Worm (Caenorhabditis elegans): ENCODE data around the gene C26H9A.3.

DNA sequence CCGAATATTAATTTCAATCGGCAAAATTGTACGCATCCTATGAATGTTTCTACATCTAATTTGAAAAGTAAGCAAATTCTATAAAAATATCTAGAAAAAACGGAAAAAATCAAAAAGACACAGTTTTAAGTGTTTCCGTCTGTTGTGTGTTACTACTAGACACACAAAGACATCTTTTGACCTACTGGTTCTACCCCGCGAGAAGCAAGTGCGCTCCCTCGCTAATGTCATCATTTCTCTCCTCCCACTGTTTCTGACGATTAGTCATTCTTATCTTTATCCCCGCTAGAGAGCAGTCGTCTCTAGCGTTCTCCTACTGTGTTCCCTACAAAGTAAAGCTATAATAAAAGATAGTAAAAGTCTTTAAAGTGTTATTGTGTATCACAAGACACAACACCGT, 21.3 kb downstream of the C26H9A.3 start:
- TF ChIP-seq snpc-4 (tag; optimal IDR thresholded peaks at IDR 0.05) (no peak), nhr-28 (tag; optimal IDR thresholded peaks at IDR 0.05) (no peak), lsy-2 (tag; optimal IDR thresholded peaks at IDR 0.05) (no peak)

Data from whole organism, mixed stage, embryonic.